Fruit fly (Drosophila melanogaster): ENCODE measurements around the gene Smn.
A peak's percentile ranks its signal among the peaks of the same experiment; 100 is the strongest.

Smn gene

DNA sequence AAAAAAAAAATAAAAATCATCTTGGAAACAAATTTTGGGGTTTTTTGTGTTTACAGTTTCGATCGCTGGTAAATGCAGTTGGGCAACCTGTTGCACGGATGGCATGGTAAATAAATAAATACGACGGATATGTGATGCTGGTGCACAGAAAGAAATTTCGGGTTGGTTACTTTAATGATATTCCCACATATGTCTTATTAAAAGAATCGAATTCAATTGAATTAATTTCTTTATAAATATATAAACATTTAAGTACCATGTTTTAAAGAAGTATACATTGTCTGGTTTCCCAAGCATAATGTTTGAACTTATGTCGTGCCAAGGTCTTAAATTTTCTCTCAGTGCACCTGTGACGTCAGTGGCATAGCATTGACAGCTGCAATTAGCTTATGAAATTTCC is 13.9 kb downstream of the Smn start (continued):
- TF ChIP-seq so (GFP tag; IDR thresholded peaks at IDR 0.05) (no peak), CG10959 (GFP tag; IDR thresholded peaks at IDR 0.05) (no peak), CG11695 (GFP tag; IDR thresholded peaks at IDR 0.05) (0 out of 3 replicates have a peak, but pooled peaks have one; percentile 19), Atf-2 (GFP tag; optimal IDR thresholded peaks at IDR 0.05) (no peak), CG17328 (GFP tag; IDR thresholded peaks at IDR 0.05) (peak; percentile 53), Gsc (GFP tag; IDR thresholded peaks at IDR 0.05) (no peak), CG10209 (GFP tag; optimal IDR thresholded peaks at IDR 0.05) (peak; percentile 52), wdn (GFP tag; IDR thresholded peaks at IDR 0.05) (no peak), Elba2 (GFP tag; optimal IDR thresholded peaks at IDR 0.05) (no peak), CG10654 (GFP tag; optimal IDR thresholded peaks at IDR 0.05) (peak; percentile 23), vfl (GFP tag; optimal IDR thresholded peaks at IDR 0.05) (no peak), CG18476 (GFP tag; optimal IDR thresholded peaks at IDR 0.05) (no peak), CG12659 (GFP tag; optimal IDR thresholded peaks at IDR 0.05) (peak; percentile 33), wek (GFP tag; optimal IDR thresholded peaks at IDR 0.05) (no peak), Deaf1 (tag; optimal IDR thresholded peaks at IDR 0.05) (peak; percentile 25), CG15696 (tag; optimal IDR thresholded peaks at IDR 0.05) (peak; percentile 61), gsb (GFP tag; IDR thresholded peaks at IDR 0.05) (no peak), eve (GFP tag; optimal IDR thresholded peaks at IDR 0.05) (peak in 1 of 2 experiments; percentile 76), mirr (GFP tag; optimal IDR thresholded peaks at IDR 0.05) (no peak), CG1233 (GFP tag; optimal IDR thresholded peaks at IDR 0.05) (peak; percentile 20), Asciz (GFP tag; optimal IDR thresholded peaks at IDR 0.05) (peak; percentile 71), abd-A (tag; optimal IDR thresholded peaks at IDR 0.05) (no peak), disco-r (GFP tag; optimal IDR thresholded peaks at IDR 0.05) (no peak), HLHmδ (GFP tag; optimal IDR thresholded peaks at IDR 0.05) (no peak), TFAM (GFP tag; optimal IDR thresholded peaks at IDR 0.05) (no peak), esg (GFP tag; conservative IDR thresholded peaks at IDR 0.05) (0 out of 2 replicates have a peak, but pooled peaks have one; percentile 34), gt (GFP tag; IDR thresholded peaks at IDR 0.05) (no peak), Hand (GFP tag; optimal IDR thresholded peaks at IDR 0.05) (no peak), pros (GFP tag; optimal IDR thresholded peaks at IDR 0.05) (no peak), HLH3B (GFP tag; IDR thresholded peaks at IDR 0.05) (peak; percentile 67), CG1024 (GFP tag; IDR thresholded peaks at IDR 0.05) (peak; percentile 32; the same call in 1 of the 2 replicates), Fer1 (GFP tag; optimal IDR thresholded peaks at IDR 0.05) (peak; percentile 38), usp (GFP tag; optimal IDR thresholded peaks at IDR 0.05) (no peak), Xbp1 (GFP tag; optimal IDR thresholded peaks at IDR 0.05) (peak; percentile 70), Six4 (GFP tag; optimal IDR thresholded peaks at IDR 0.05) (peak; percentile 42), CG16863 (GFP tag; optimal IDR thresholded peaks at IDR 0.05) (no peak), cas (GFP tag; IDR thresholded peaks at IDR 0.05) (no peak), CG12744 (GFP tag; optimal IDR thresholded peaks at IDR 0.05) (no peak), Neu2 (GFP tag; optimal IDR thresholded peaks at IDR 0.05; ENCODE audit: borderline replicate concordance) (no peak), CG7745 (tag; optimal IDR thresholded peaks at IDR 0.05) (no peak), NK7.1 (GFP tag; optimal IDR thresholded peaks at IDR 0.05) (no peak), Lhr (GFP tag; optimal IDR thresholded peaks at IDR 0.05) (peak; percentile 23), slou (GFP tag; optimal IDR thresholded peaks at IDR 0.05) (no peak), Ets97D (GFP tag; optimal IDR thresholded peaks at IDR 0.05) (no peak), Bteb2 (GFP tag; optimal IDR thresholded peaks at IDR 0.05) (no peak), Abd-B (GFP tag; optimal IDR thresholded peaks at IDR 0.05) (peak; percentile 57), run (tag; optimal IDR thresholded peaks at IDR 0.05) (peak; percentile 43), Bdp1 (GFP tag; optimal IDR thresholded peaks at IDR 0.05) (no peak), CG16815 (GFP tag; optimal IDR thresholded peaks at IDR 0.05) (peak; percentile 10), CG43689 (GFP tag; IDR thresholded peaks at IDR 0.05) (no peak), Trl (optimal IDR thresholded peaks at IDR 0.05) (no peak), Trl (GFP tag; optimal IDR thresholded peaks at IDR 0.05) (no peak)

Data from whole organism, embryonic.